Worm (Caenorhabditis elegans) whole organism, late embryonic: Measurements from ENCODE around the gene F28H7.2.

ENCODE experiments used
- T23F11.4 ChIP-seq: fragments of 200-800 bp; sonication (Bioruptor generic); optimal IDR thresholded peaks from 2 replicates; lab custom pipeline; 2018; ENCODE audit warnings: mild to moderate bottlenecking, missing genetic modification characterization, missing compliant biosample characterization
- ceh-9 ChIP-seq: sonication (generic microtip); optimal IDR thresholded peaks from 2 replicates; lab custom pipeline; 2016; ENCODE audit warnings: mild to moderate bottlenecking, missing genetic modification characterization, inconsistent platforms, missing compliant biosample characterization
- ets-4 ChIP-seq: sonication (generic microtip); optimal IDR thresholded peaks from 2 replicates; lab custom pipeline; 2016; ENCODE audit warnings: missing genetic modification characterization, missing compliant biosample characterization
- fkh-10 ChIP-seq: fragments of 150-350 bp; optimal IDR thresholded peaks from 2 replicates; lab custom pipeline; 2014; ENCODE audit warnings: missing biosample characterization, missing genetic modification reagents, missing genetic modification characterization
- odd-2 ChIP-seq: sonication (generic microtip); optimal IDR thresholded peaks from 2 replicates; lab custom pipeline; 2017; ENCODE audit warnings: antibody characterized with exemption, mild to moderate bottlenecking, missing genetic modification characterization, missing compliant biosample characterization
- pat-9 ChIP-seq: fragments of 200-800 bp; sonication (Bioruptor generic); optimal IDR thresholded peaks from 2 replicates; lab custom pipeline; 2018; ENCODE audit warnings: mild to moderate bottlenecking, missing genetic modification characterization, moderate library complexity, missing compliant biosample characterization
- unc-3 ChIP-seq, 2 experiments: fragments of 200-800 bp in 1 of 2; sonication (Bioruptor generic) in 1 of 2; sonication (generic microtip) in 1 of 2; conservative IDR thresholded peaks in 1 of 2; optimal IDR thresholded peaks in 1 of 2; 2 replicates each; pipeline versions ENCODE4 v1.3.6 to Lab custom; 2016 to 2022; ENCODE audit warnings: missing compliant biosample characterization in 2 of 2, missing genetic modification characterization in 2 of 2, missing genetic modification reagents in 1 of 2
- unc-86 ChIP-seq: sonication (generic microtip); optimal IDR thresholded peaks from 2 replicates; lab custom pipeline; 2016; ENCODE audit warnings: missing genetic modification characterization, missing compliant biosample characterization

- TF ChIP-seq fkh-10 (GFP tag; lab: Kevin White, UChicago), result no peak
- TF ChIP-seq ceh-9, result no peak
- TF ChIP-seq odd-2 (tag; lab: Kevin White, UChicago), result no peak
- TF ChIP-seq unc-3 (GFP tag; conservative IDR thresholded peaks at IDR 0.05; lab: Robert Waterston, UW), result no peak
- TF ChIP-seq unc-3 (tag; optimal IDR thresholded peaks at IDR 0.05; lab: Kevin White, UChicago), result no peak
- TF ChIP-seq unc-86 (tag; lab: Kevin White, UChicago), result no peak
- no peak for TF ChIP-seq ets-4
- no peak for TF ChIP-seq T23F11.4
- no peak for TF ChIP-seq pat-9
These were observed 45.8 kb downstream of the F28H7.2 start, which contains the start of gene ule-3 for ce11 chrV:10793498-10793897.
